Fruit fly (Drosophila melanogaster): Measurements from ENCODE around the gene CG8128.

CG8128 gene

dm6 chrX:15731968-15732367, 34.7 kb downstream of the CG8128 start, which contains the start of gene CG8191:
Gene CG8191, plus strand, starts transcription at chrX:15732178.
- TF ChIP-seq Dif (GFP tag; optimal IDR thresholded peaks at IDR 0.05; ENCODE audit: partially characterized antibody) (no peak), N (GFP tag; optimal IDR thresholded peaks at IDR 0.05) (no peak), dmrt93B (GFP tag; optimal IDR thresholded peaks at IDR 0.05) (no peak), rgr (GFP tag; optimal IDR thresholded peaks at IDR 0.05) (no peak), HLH106 (tag; optimal IDR thresholded peaks at IDR 0.05) (no peak), jim (GFP tag; optimal IDR thresholded peaks at IDR 0.05) (no peak), CrebA (GFP tag; optimal IDR thresholded peaks at IDR 0.05; ENCODE audit: borderline replicate concordance) (no peak), tai (GFP tag; optimal IDR thresholded peaks at IDR 0.05) (no peak), CG9705 (GFP tag; optimal IDR thresholded peaks at IDR 0.05) (no peak), Hr78 (GFP tag; optimal IDR thresholded peaks at IDR 0.05) (no peak), lola (GFP tag; optimal IDR thresholded peaks at IDR 0.05) (no peak), Sp1 (GFP tag; optimal IDR thresholded peaks at IDR 0.05) (no peak), br (GFP tag; optimal IDR thresholded peaks at IDR 0.05) (no peak), sage (GFP tag; optimal IDR thresholded peaks at IDR 0.05) (no peak), GATAd (GFP tag; optimal IDR thresholded peaks at IDR 0.05) (no peak), usp (GFP tag; optimal IDR thresholded peaks at IDR 0.05) (no peak), Hr83 (GFP tag; optimal IDR thresholded peaks at IDR 0.05; ENCODE audit: poor library complexity, severe bottlenecking) (no peak), Jra (GFP tag; optimal IDR thresholded peaks at IDR 0.05) (no peak), Rel (GFP tag; optimal IDR thresholded peaks at IDR 0.05) (no peak), Rel (tag; optimal IDR thresholded peaks at IDR 0.05) (no peak)

- no peak for TF ChIP-seq Rel (GFP tag; optimal IDR thresholded peaks at IDR 0.05)
- TF ChIP-seq Rel (tag; optimal IDR thresholded peaks at IDR 0.05) = no peak
- no peak for TF ChIP-seq Dif (GFP tag; optimal IDR thresholded peaks at IDR 0.05; ENCODE audit: partially characterized antibody)
- TF ChIP-seq Hr78 (GFP tag; optimal IDR thresholded peaks at IDR 0.05) = no peak
- no peak for TF ChIP-seq OdsH (GFP tag; optimal IDR thresholded peaks at IDR 0.05)
- TF ChIP-seq usp (GFP tag; optimal IDR thresholded peaks at IDR 0.05) = no peak
- TF ChIP-seq Sp1 (GFP tag; optimal IDR thresholded peaks at IDR 0.05) = no peak
- TF ChIP-seq br (GFP tag; optimal IDR thresholded peaks at IDR 0.05) = no peak
- no peak for TF ChIP-seq pan (optimal IDR thresholded peaks at IDR 0.05)
- no peak for TF ChIP-seq Hnf4 (GFP tag; optimal IDR thresholded peaks at IDR 0.05)
- TF ChIP-seq dmrt93B (GFP tag; optimal IDR thresholded peaks at IDR 0.05) = no peak
- no peak for TF ChIP-seq woc (GFP tag; optimal IDR thresholded peaks at IDR 0.05)
- no peak for TF ChIP-seq jim (GFP tag; optimal IDR thresholded peaks at IDR 0.05)
Observed at dm6 chrX:15733192-15733892, 36.0 kb downstream of the CG8128 start.

DNA sequence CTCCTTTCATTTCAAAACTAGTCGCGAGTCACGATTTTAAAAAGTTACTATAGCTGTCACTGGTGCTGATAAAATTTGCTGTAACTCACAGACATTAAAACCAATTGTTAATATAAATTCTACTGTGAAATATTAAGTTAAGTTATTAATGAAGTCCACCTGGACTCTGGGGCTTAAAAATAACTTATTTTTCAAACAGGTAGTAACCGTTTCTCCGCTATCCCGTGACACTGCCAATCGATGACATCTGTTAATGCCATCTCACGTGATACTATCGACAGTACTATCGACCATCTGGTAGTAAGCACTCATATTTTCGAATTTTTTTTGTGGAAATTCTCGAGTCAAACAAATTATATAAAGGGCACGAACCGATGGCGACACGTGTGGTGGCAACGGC, 36.7 kb downstream of the CG8128 start, which contains the start of the genes CG12379 and MagR:
Gene CG12379 (minus strand): TSS at position 2 of the 400 bp plus-strand sequence.
Gene MagR (plus strand): TSS at position 276 of the 400 bp plus-strand sequence.
- peak; percentile 68 for TF ChIP-seq Myc (optimal IDR thresholded peaks at IDR 0.05)
- TF ChIP-seq br (GFP tag; optimal IDR thresholded peaks at IDR 0.05) = peak; percentile 48
- TF ChIP-seq dsf (GFP tag; optimal IDR thresholded peaks at IDR 0.05; ENCODE audit: borderline replicate concordance) = no peak
- TF ChIP-seq Sp1 (GFP tag; optimal IDR thresholded peaks at IDR 0.05) = peak; percentile 69
- peak; percentile 57 for TF ChIP-seq ey (GFP tag; optimal IDR thresholded peaks at IDR 0.05)
- no peak for TF ChIP-seq Dfd (GFP tag; optimal IDR thresholded peaks at IDR 0.05)
- TF ChIP-seq foxo (GFP tag; optimal IDR thresholded peaks at IDR 0.05) = peak in 1 of 2 experiments; percentile 59
- TF ChIP-seq Rel (GFP tag; optimal IDR thresholded peaks at IDR 0.05) = no peak
- TF ChIP-seq Rel (tag; optimal IDR thresholded peaks at IDR 0.05) = peak; percentile 28
- peak; percentile 35 for TF ChIP-seq sv (GFP tag; optimal IDR thresholded peaks at IDR 0.05)
- peak; percentile 71 for TF ChIP-seq CG9705 (GFP tag; optimal IDR thresholded peaks at IDR 0.05)
- TF ChIP-seq Dif (GFP tag; optimal IDR thresholded peaks at IDR 0.05; ENCODE audit: partially characterized antibody) = no peak
- peak; percentile 71 for TF ChIP-seq fru (GFP tag; optimal IDR thresholded peaks at IDR 0.05)
- peak; percentile 53 for TF ChIP-seq rgr (GFP tag; optimal IDR thresholded peaks at IDR 0.05)
- TF ChIP-seq h (GFP tag; optimal IDR thresholded peaks at IDR 0.05) = peak; percentile 73
- peak; percentile 88 for TF ChIP-seq woc (GFP tag; optimal IDR thresholded peaks at IDR 0.05)
- no peak for TF ChIP-seq CrebA (GFP tag; optimal IDR thresholded peaks at IDR 0.05; ENCODE audit: borderline replicate concordance)
- no peak for TF ChIP-seq N (GFP tag; optimal IDR thresholded peaks at IDR 0.05)
- TF ChIP-seq HLH106 (tag; optimal IDR thresholded peaks at IDR 0.05) = peak; percentile 81
- peak; percentile 32 for TF ChIP-seq psq (GFP tag; optimal IDR thresholded peaks at IDR 0.05)

DNA sequence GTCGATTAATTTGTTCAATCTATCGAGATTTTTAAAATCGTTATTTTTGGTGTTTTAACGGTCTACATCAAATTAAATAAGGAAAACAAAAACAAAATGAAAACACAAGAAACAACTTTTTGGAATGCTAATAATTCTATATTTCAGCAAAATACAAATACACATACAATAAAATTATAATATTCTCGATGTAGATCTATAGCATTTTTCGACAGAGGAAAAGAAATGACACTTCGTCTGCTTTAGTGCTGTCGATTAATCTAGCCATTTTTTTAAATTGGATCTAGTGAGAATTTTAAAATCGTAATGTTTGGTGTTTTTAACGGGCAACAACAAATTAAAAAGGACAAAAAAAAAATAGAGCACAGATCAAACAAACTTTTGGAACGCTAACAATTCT, 39.8 kb downstream of the CG8128 start, which contains the start of gene Arp6:
Gene Arp6 (minus strand): TSS at position 11 of the 400 bp plus-strand sequence.
- TF ChIP-seq woc (GFP tag; optimal IDR thresholded peaks at IDR 0.05) (peak; percentile 37), Hr83 (GFP tag; optimal IDR thresholded peaks at IDR 0.05; ENCODE audit: poor library complexity, severe bottlenecking) (no peak), Myc (optimal IDR thresholded peaks at IDR 0.05) (peak; percentile 81), HLH106 (tag; optimal IDR thresholded peaks at IDR 0.05) (peak; percentile 5)
